Fruit fly (Drosophila melanogaster): Measurements from ENCODE around the gene CG5280.

Gene CG5280

DNA sequence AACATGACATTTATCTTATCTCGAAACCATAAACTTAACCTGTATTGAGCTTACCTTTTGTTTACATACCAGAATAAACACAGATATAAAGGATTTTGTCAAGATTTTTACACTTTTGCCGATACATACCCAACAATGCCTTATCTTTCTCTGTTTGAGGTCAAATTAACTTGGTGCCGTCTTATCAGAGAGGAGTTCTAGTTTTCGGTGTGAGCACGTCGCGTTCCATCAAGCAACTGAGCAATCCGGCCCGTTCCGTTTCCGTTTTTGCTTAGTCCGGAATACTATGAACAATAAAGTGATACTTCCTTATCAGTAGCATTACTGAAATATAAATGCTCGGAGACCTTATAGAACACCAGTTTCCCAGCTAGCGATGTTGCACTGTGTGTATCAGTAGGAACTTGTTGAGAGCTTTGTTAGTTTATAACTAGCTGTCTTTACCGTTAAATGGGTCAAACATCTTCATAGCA, 4.1 kb downstream of the CG5280 start, which contains the start of gene Galk (continued):
- TF ChIP-seq crol (GFP tag; IDR thresholded peaks at IDR 0.05), result no peak
- no peak for TF ChIP-seq h (optimal IDR thresholded peaks at IDR 0.05)
- peak; percentile 56 for TF ChIP-seq HLH54F (GFP tag; optimal IDR thresholded peaks at IDR 0.05)
- peak; percentile 62 for TF ChIP-seq CG3407 (GFP tag; optimal IDR thresholded peaks at IDR 0.05)
- no peak for TF ChIP-seq CG4404 (GFP tag; IDR thresholded peaks at IDR 0.05)
- 0 out of 2 replicates have a peak, but pooled peaks have one; percentile 8 for TF ChIP-seq dimm (GFP tag; IDR thresholded peaks at IDR 0.05)
- TF ChIP-seq prd (optimal IDR thresholded peaks at IDR 0.05), result no peak
- peak; percentile 68 for TF ChIP-seq prd (GFP tag; IDR thresholded peaks at IDR 0.05)
- TF ChIP-seq CG7963 (GFP tag; IDR thresholded peaks at IDR 0.05; ENCODE audit: partially characterized antibody), result no peak
- peak; percentile 69 for TF ChIP-seq CG15269 (tag; optimal IDR thresholded peaks at IDR 0.05)
- TF ChIP-seq Dip3 (GFP tag; optimal IDR thresholded peaks at IDR 0.05), result peak; percentile 43
- TF ChIP-seq CG4820 (GFP tag; optimal IDR thresholded peaks at IDR 0.05), result peak; percentile 39
- peak; percentile 55 for TF ChIP-seq CG17359 (tag; optimal IDR thresholded peaks at IDR 0.05)
- peak; percentile 68 for TF ChIP-seq gro (GFP tag; optimal IDR thresholded peaks at IDR 0.05)
- TF ChIP-seq zfh1 (GFP tag; IDR thresholded peaks at IDR 0.05), result peak; percentile 53; the same call in 2 of the 3 replicates
- TF ChIP-seq Fer1 (GFP tag; optimal IDR thresholded peaks at IDR 0.05), result peak; percentile 72
- TF ChIP-seq Gug (GFP tag; IDR thresholded peaks at IDR 0.05), result peak; percentile 84; the same call in 3 of the 4 replicates
- TF ChIP-seq trem (tag; optimal IDR thresholded peaks at IDR 0.05), result no peak
- TF ChIP-seq HmgD (GFP tag; optimal IDR thresholded peaks at IDR 0.05), result no peak
- no peak for TF ChIP-seq MESR4 (GFP tag; optimal IDR thresholded peaks at IDR 0.05)
- TF ChIP-seq lilli (GFP tag; optimal IDR thresholded peaks at IDR 0.05), result peak; percentile 73
- TF ChIP-seq Dll (GFP tag; IDR thresholded peaks at IDR 0.05; ENCODE audit: partially characterized antibody), result no peak
- peak; percentile 37 for TF ChIP-seq CG4854 (GFP tag; optimal IDR thresholded peaks at IDR 0.05)
- TF ChIP-seq CG7372 (GFP tag; IDR thresholded peaks at IDR 0.05), result peak; percentile 54
- no peak for TF ChIP-seq CG31388 (GFP tag; optimal IDR thresholded peaks at IDR 0.05)
- no peak for TF ChIP-seq CG16813 (GFP tag; IDR thresholded peaks at IDR 0.05; ENCODE audit: partially characterized antibody)
- peak; percentile 51 for TF ChIP-seq CG6854 (GFP tag; optimal IDR thresholded peaks at IDR 0.05)
- TF ChIP-seq p53 (GFP tag; optimal IDR thresholded peaks at IDR 0.05), result no peak
- no peak for TF ChIP-seq Lpt (GFP tag; optimal IDR thresholded peaks at IDR 0.05)
- TF ChIP-seq ash1 (GFP tag; optimal IDR thresholded peaks at IDR 0.05), result no peak
- peak; percentile 50 for TF ChIP-seq CG14667 (GFP tag; IDR thresholded peaks at IDR 0.05)
- TF ChIP-seq ttk (GFP tag; IDR thresholded peaks at IDR 0.05), result peak; percentile 36; the same call in 1 of the 2 replicates
- TF ChIP-seq CG12744 (GFP tag; optimal IDR thresholded peaks at IDR 0.05), result no peak
- TF ChIP-seq zf30C (GFP tag; optimal IDR thresholded peaks at IDR 0.05), result no peak
- TF ChIP-seq btn (GFP tag; optimal IDR thresholded peaks at IDR 0.05), result no peak
- TF ChIP-seq Hr78 (GFP tag; optimal IDR thresholded peaks at IDR 0.05), result peak in 1 of 2 experiments; percentile 86
- TF ChIP-seq fru (optimal IDR thresholded peaks at IDR 0.05), result no peak
- no peak for TF ChIP-seq Atf-2 (GFP tag; optimal IDR thresholded peaks at IDR 0.05)
- TF ChIP-seq Drgx (GFP tag; IDR thresholded peaks at IDR 0.05), result no peak
- TF ChIP-seq CG6791 (GFP tag; IDR thresholded peaks at IDR 0.05; ENCODE audit: partially characterized antibody), result no peak
- TF ChIP-seq wdn (GFP tag; IDR thresholded peaks at IDR 0.05), result peak; percentile 68
- TF ChIP-seq tll (GFP tag; optimal IDR thresholded peaks at IDR 0.05), result no peak
- TF ChIP-seq Nf-YC (tag; optimal IDR thresholded peaks at IDR 0.05), result peak; percentile 5
- no peak for TF ChIP-seq gt (GFP tag; IDR thresholded peaks at IDR 0.05)
- peak; percentile 50 for TF ChIP-seq tin (GFP tag; optimal IDR thresholded peaks at IDR 0.05)
- TF ChIP-seq CG10366 (GFP tag; IDR thresholded peaks at IDR 0.05), result peak; percentile 63
- TF ChIP-seq bbx (GFP tag; IDR thresholded peaks at IDR 0.05; ENCODE audit: partially characterized antibody), result no peak
- peak; percentile 22 for TF ChIP-seq CG9727 (GFP tag; optimal IDR thresholded peaks at IDR 0.05)
- no peak for TF ChIP-seq CG1603 (tag; optimal IDR thresholded peaks at IDR 0.05)
- TF ChIP-seq CG1024 (GFP tag; IDR thresholded peaks at IDR 0.05), result peak; percentile 49
- TF ChIP-seq YL-1 (GFP tag; optimal IDR thresholded peaks at IDR 0.05), result no peak
- no peak for TF ChIP-seq CG43689 (GFP tag; IDR thresholded peaks at IDR 0.05)
